Worm (Caenorhabditis elegans): ENCODE results near the gene bcmo-1.

Gene bcmo-1

ce11 chrII:12878697-12879096 is 48.2 kb downstream of the bcmo-1 start (continued):
- TF ChIP-seq ceh-27 (GFP tag; optimal IDR thresholded peaks at IDR 0.05) (peak; percentile 19), lsy-27 (tag; optimal IDR thresholded peaks at IDR 0.05; ENCODE audit: borderline replicate concordance, insufficient read depth) (no peak), pha-4 (tag; optimal IDR thresholded peaks at IDR 0.05) (no peak), nfya-2 (GFP tag; IDR thresholded peaks at IDR 0.05) (no peak), Y95B8A.8 (GFP tag; IDR thresholded peaks at IDR 0.05) (0 out of 2 replicates have a peak, but pooled peaks have one; percentile 59), F23B12.7 (tag; optimal IDR thresholded peaks at IDR 0.05; ENCODE audit: insufficient read depth) (peak; percentile 54), cebp-1 (GFP tag; IDR thresholded peaks at IDR 0.05) (no peak), cebp-1 (tag; optimal IDR thresholded peaks at IDR 0.05) (peak; percentile 71), K12H6.12 (tag; optimal IDR thresholded peaks at IDR 0.05) (peak; percentile 15), F37B4.10 (GFP tag; IDR thresholded peaks at IDR 0.05) (no peak), K11D2.4 (GFP tag; IDR thresholded peaks at IDR 0.05) (peak; percentile 48; the same call in 1 of the 2 replicates), zfh-2 (GFP tag; conservative IDR thresholded peaks at IDR 0.05) (peak; percentile 75), Y53F4B.3 (GFP tag; IDR thresholded peaks at IDR 0.05) (no peak), attf-5 (GFP tag; optimal IDR thresholded peaks at IDR 0.05) (peak; percentile 57), lin-54 (GFP tag; optimal IDR thresholded peaks at IDR 0.05) (peak; percentile 14), hrde-1 (tag; optimal IDR thresholded peaks at IDR 0.05; ENCODE audit: borderline replicate concordance) (no peak), ets-4 (GFP tag; optimal IDR thresholded peaks at IDR 0.05) (peak; percentile 50), lin-40 (tag; optimal IDR thresholded peaks at IDR 0.05) (peak; percentile 53), snpc-3.4 (tag; optimal IDR thresholded peaks at IDR 0.05) (no peak), ztf-26 (tag; optimal IDR thresholded peaks at IDR 0.05) (peak; percentile 23), let-607 (tag; optimal IDR thresholded peaks at IDR 0.05) (peak in 1 of 2 experiments; percentile 53), snpc-4 (GFP tag; optimal IDR thresholded peaks at IDR 0.05) (no peak), snpc-4 (tag; optimal IDR thresholded peaks at IDR 0.05) (peak in 3 of 4 experiments; percentile 8 to 50 (median 17)), unc-130 (GFP tag; optimal IDR thresholded peaks at IDR 0.05) (no peak), F57C9.4 (tag; optimal IDR thresholded peaks at IDR 0.05) (no peak), rec-8 (tag; optimal IDR thresholded peaks at IDR 0.05) (no peak), hlh-12 (tag; optimal IDR thresholded peaks at IDR 0.05) (no peak), F22D6.2 (tag; optimal IDR thresholded peaks at IDR 0.05) (no peak), nhr-90 (tag; optimal IDR thresholded peaks at IDR 0.05) (peak; percentile 29), D2030.7 (GFP tag; IDR thresholded peaks at IDR 0.05) (no peak), repo-1 (tag; optimal IDR thresholded peaks at IDR 0.05) (peak; percentile 24), pbrm-1 (GFP tag; IDR thresholded peaks at IDR 0.05) (no peak)

ce11 chrII:12879758-12880157 is 49.3 kb downstream of the bcmo-1 start:
- TF ChIP-seq F37B4.10 (GFP tag; IDR thresholded peaks at IDR 0.05) (no peak), tbp1 (GFP tag; optimal IDR thresholded peaks at IDR 0.05) (peak; percentile 36), ZK185.1 (tag; optimal IDR thresholded peaks at IDR 0.05; ENCODE audit: poor library complexity, severe bottlenecking) (no peak), ztf-6 (GFP tag; IDR thresholded peaks at IDR 0.05) (no peak), snpc-3.4 (tag; optimal IDR thresholded peaks at IDR 0.05) (no peak), nhr-179 (tag; optimal IDR thresholded peaks at IDR 0.05) (no peak), egrh-3 (GFP tag; IDR thresholded peaks at IDR 0.05) (peak; percentile 24; the same call in 1 of the 2 replicates), him-1 (tag; optimal IDR thresholded peaks at IDR 0.05) (no peak), lin-35 (GFP tag; optimal IDR thresholded peaks at IDR 0.05) (no peak), Y53G8AR.9 (GFP tag; conservative IDR thresholded peaks at IDR 0.05) (no peak), somi-1 (GFP tag; optimal IDR thresholded peaks at IDR 0.05) (no peak), ceh-91 (GFP tag; IDR thresholded peaks at IDR 0.05) (no peak), nhr-80 (tag; optimal IDR thresholded peaks at IDR 0.05) (peak; percentile 49), snpc-4 (GFP tag; optimal IDR thresholded peaks at IDR 0.05) (no peak), snpc-4 (tag; optimal IDR thresholded peaks at IDR 0.05) (no peak), nfyb-1 (GFP tag; IDR thresholded peaks at IDR 0.05) (no peak), rpc-1 (optimal IDR thresholded peaks at IDR 0.05) (no peak), rpc-1 (tag; optimal IDR thresholded peaks at IDR 0.05) (no peak), hlh-12 (tag; optimal IDR thresholded peaks at IDR 0.05) (no peak), cebp-2 (GFP tag; IDR thresholded peaks at IDR 0.05) (no peak), lin-26 (GFP tag; IDR thresholded peaks at IDR 0.05) (no peak), ztf-25 (GFP tag; IDR thresholded peaks at IDR 0.05) (no peak)
